Worm (Caenorhabditis elegans): ENCODE data around the gene sel-5.

Gene sel-5

DNA sequence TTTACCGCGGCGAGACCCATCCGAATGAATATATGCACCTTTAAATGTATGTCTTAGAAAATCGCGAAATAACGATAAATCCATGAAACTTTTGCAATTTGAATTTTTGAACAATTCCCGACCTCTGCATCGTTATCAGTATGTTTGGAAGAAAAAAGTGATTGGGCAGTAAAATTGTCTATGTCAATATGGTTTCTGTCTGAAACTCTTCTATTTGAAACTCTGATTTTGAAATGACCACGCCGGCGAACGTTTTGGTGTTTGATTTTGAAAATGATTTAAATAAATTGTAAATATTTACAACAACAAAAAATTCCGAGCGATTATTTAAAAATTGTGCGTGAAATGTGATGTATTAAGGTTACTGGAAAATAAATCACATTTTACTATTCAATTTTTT lies 17.0 kb downstream of the sel-5 start:
- TF ChIP-seq lim-7 (GFP tag; IDR thresholded peaks at IDR 0.05) (no peak), daf-16 (GFP tag; optimal IDR thresholded peaks at IDR 0.05) (no peak), daf-16 (tag; optimal IDR thresholded peaks at IDR 0.05) (peak; percentile 80), dve-1 (tag; optimal IDR thresholded peaks at IDR 0.05; ENCODE audit: insufficient read depth) (peak; percentile 51), daf-8 (GFP tag; IDR thresholded peaks at IDR 0.05) (no peak), nhr-42 (GFP tag; IDR thresholded peaks at IDR 0.05) (no peak), nhr-28 (tag; optimal IDR thresholded peaks at IDR 0.05) (peak; percentile 14), php-3 (GFP tag; IDR thresholded peaks at IDR 0.05) (0 out of 2 replicates have a peak, but pooled peaks have one; percentile 21), hlh-11 (tag; optimal IDR thresholded peaks at IDR 0.05) (no peak), pqm-1 (tag; optimal IDR thresholded peaks at IDR 0.05) (peak; percentile 61), nhr-41 (GFP tag; IDR thresholded peaks at IDR 0.05) (no peak)

DNA sequence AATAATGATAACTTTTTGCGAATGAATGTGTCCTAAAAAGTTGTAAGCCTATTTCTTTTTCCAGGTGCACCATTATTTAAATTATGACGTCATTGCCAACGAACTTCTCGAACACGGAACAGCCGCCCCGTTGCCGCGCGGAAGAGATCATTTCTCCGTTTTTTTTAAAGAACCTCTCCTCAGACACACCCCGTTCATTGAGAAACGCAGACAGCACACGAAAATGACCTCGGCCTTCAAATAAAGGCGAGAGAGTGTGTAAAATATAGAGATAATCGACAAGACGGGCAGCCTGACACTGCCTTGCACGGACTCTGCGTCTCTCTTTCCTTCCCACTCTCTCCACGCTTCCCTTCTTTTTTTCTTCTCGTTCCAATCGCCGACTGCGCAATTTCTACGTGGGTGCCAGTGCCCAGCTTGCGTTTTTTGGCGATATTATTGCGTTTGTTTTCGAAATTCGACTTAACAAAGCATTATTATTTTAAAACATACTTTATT lies 17.8 kb downstream of the sel-5 start:
- TF ChIP-seq lin-38 (GFP tag; IDR thresholded peaks at IDR 0.05) (peak; percentile 51), tag-97 (GFP tag; IDR thresholded peaks at IDR 0.05) (no peak), mxl-3 (GFP tag; optimal IDR thresholded peaks at IDR 0.05) (peak; percentile 90), arid-1 (GFP tag; conservative IDR thresholded peaks at IDR 0.05) (peak; percentile 39), madf-9 (GFP tag; conservative IDR thresholded peaks at IDR 0.05) (peak; percentile 91), nhr-102 (tag; optimal IDR thresholded peaks at IDR 0.05) (peak; percentile 45), mdl-1 (tag; optimal IDR thresholded peaks at IDR 0.05) (peak; percentile 47 to 63), egl-43 (GFP tag; IDR thresholded peaks at IDR 0.05) (peak; percentile 79), rbr-2 (tag; optimal IDR thresholded peaks at IDR 0.05) (peak; percentile 72), snpc-4 (tag; optimal IDR thresholded peaks at IDR 0.05) (no peak), duxl-1 (tag; optimal IDR thresholded peaks at IDR 0.05; ENCODE audit: poor library complexity) (peak; percentile 63), dve-1 (tag; optimal IDR thresholded peaks at IDR 0.05; ENCODE audit: insufficient read depth) (peak; percentile 81), mep-1 (tag; optimal IDR thresholded peaks at IDR 0.05) (peak; percentile 73), ceh-20 (GFP tag; IDR thresholded peaks at IDR 0.05) (0 out of 2 replicates have a peak, but pooled peaks have one; percentile 26), Y48G9A.11 (GFP tag; IDR thresholded peaks at IDR 0.05) (no peak), ctbp-1 (GFP tag; IDR thresholded peaks at IDR 0.05) (peak; percentile 60; the same call in 1 of the 2 replicates), spr-3 (GFP tag; optimal IDR thresholded peaks at IDR 0.05) (no peak), hlh-11 (tag; optimal IDR thresholded peaks at IDR 0.05) (peak; percentile 95), nhr-10 (tag; optimal IDR thresholded peaks at IDR 0.05) (peak; percentile 21), hlh-30 (tag; optimal IDR thresholded peaks at IDR 0.05; ENCODE audit: insufficient read depth) (peak; percentile 84), vab-7 (GFP tag; IDR thresholded peaks at IDR 0.05) (0 out of 2 replicates have a peak, but pooled peaks have one; percentile 30), nhr-77 (tag; optimal IDR thresholded peaks at IDR 0.05) (no peak), T26A8.4 (GFP tag; IDR thresholded peaks at IDR 0.05) (peak; percentile 78), lin-1 (GFP tag; IDR thresholded peaks at IDR 0.05) (peak; percentile 66; the same call in 1 of the 2 replicates), lsy-2 (tag; optimal IDR thresholded peaks at IDR 0.05) (peak; percentile 74 to 79), F37D6.2 (tag; optimal IDR thresholded peaks at IDR 0.05) (peak; percentile 59), aha-1 (tag) (peak; percentile 95), tra-1 (GFP tag; IDR thresholded peaks at IDR 0.05) (0 out of 2 replicates have a peak, but pooled peaks have one; percentile 58), ceh-44 (GFP tag; IDR thresholded peaks at IDR 0.05) (no peak), dmd-9 (GFP tag; IDR thresholded peaks at IDR 0.05) (no peak), ZK337.2 (GFP tag; IDR thresholded peaks at IDR 0.05) (no peak), zag-1 (tag; optimal IDR thresholded peaks at IDR 0.05) (no peak), spr-1 (tag; optimal IDR thresholded peaks at IDR 0.05) (peak; percentile 31), hmg-1.1 (GFP tag; IDR thresholded peaks at IDR 0.05) (peak; percentile 87), ama-1 (optimal IDR thresholded peaks at IDR 0.05) (peak; percentile 53), php-3 (GFP tag; IDR thresholded peaks at IDR 0.05) (0 out of 2 replicates have a peak, but pooled peaks have one; percentile 39), unc-62 (GFP tag; optimal IDR thresholded peaks at IDR 0.05 in 1 of 2) (peak in 1 of 2 experiments; percentile 86), unc-62 (tag; optimal IDR thresholded peaks at IDR 0.05) (no peak), dpl-1 (GFP tag; optimal IDR thresholded peaks at IDR 0.05) (peak; percentile 56), fkh-10 (GFP tag; optimal IDR thresholded peaks at IDR 0.05) (no peak), F26F4.8 (GFP tag; conservative IDR thresholded peaks at IDR 0.05) (no peak), nhr-41 (GFP tag; IDR thresholded peaks at IDR 0.05) (peak; percentile 77; the same call in 1 of the 2 replicates)
